Worm (Caenorhabditis elegans) whole organism, late embryonic: ENCODE results near the gene F40G12.4.

Experiments used
- C38D4.7 ChIP-seq: fragments of 200-800 bp; sonication (Bioruptor generic); optimal IDR thresholded peaks from 2 replicates; lab custom pipeline; 2018; ENCODE audit warnings: mild to moderate bottlenecking, missing genetic modification characterization, moderate library complexity, missing compliant biosample characterization
- ets-4 ChIP-seq: sonication (generic microtip); optimal IDR thresholded peaks from 2 replicates; lab custom pipeline; 2016; ENCODE audit warnings: missing genetic modification characterization, missing compliant biosample characterization
- fkh-10 ChIP-seq: fragments of 150-350 bp; optimal IDR thresholded peaks from 2 replicates; lab custom pipeline; 2014; ENCODE audit warnings: missing biosample characterization, missing genetic modification reagents, missing genetic modification characterization
- hlh-30 ChIP-seq: sonication (generic microtip); optimal IDR thresholded peaks from 2 replicates; lab custom pipeline; 2017; ENCODE audit warnings: antibody characterized with exemption, missing genetic modification characterization, missing compliant biosample characterization; ENCODE audit not compliant: insufficient read depth
- nhr-11 ChIP-seq: fragments of 150-350 bp; optimal IDR thresholded peaks from 2 replicates; lab custom pipeline; 2014; ENCODE audit warnings: missing biosample characterization, missing genetic modification characterization
- pqm-1 ChIP-seq: sonication (generic microtip); optimal IDR thresholded peaks from 2 replicates; lab custom pipeline; 2016; ENCODE audit warnings: missing genetic modification characterization, missing compliant biosample characterization

ce11 chrV:14311115-14311514 lies 42.6 kb upstream of the F40G12.4 start, which contains the start of gene ddn-3:
- no peak for TF ChIP-seq nhr-11 (tag; lab: Kevin White, UChicago)
- TF ChIP-seq hlh-30 (tag; lab: Kevin White, UChicago) = no peak
- no peak for TF ChIP-seq fkh-10 (GFP tag; lab: Kevin White, UChicago)
- TF ChIP-seq pqm-1 (tag; lab: Kevin White, UChicago) = no peak
- TF ChIP-seq ets-4 (tag; lab: Kevin White, UChicago) = no peak
- TF ChIP-seq C38D4.7 (GFP tag; lab: Kevin White, UChicago) = no peak
